Fruit fly (Drosophila melanogaster): ENCODE data around the gene Ubc87F.

DNA sequence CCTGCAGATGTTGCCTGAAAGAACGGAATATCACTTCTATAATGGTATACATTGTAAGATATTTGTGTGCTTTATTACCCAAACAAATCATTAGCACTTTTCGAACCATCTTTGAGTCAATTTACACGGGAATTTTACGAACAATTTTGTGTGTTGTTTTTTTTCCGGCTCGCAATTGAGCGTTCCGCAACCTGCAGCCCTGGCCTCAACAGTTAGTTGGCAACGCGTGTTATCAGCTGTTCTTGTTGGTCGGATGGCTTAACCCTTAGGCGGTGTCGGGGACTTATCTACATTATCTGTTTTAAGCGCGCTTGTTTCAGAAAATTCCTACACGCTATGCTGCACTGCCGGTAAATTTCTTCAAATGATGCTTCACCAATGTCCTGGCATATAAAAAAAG, 7.3 kb downstream of the Ubc87F start:
- TF ChIP-seq Dll (optimal IDR thresholded peaks at IDR 0.05) (no peak), CG8478 (optimal IDR thresholded peaks at IDR 0.05) (no peak), EcR (GFP tag; optimal IDR thresholded peaks at IDR 0.05) (no peak), usp (GFP tag; optimal IDR thresholded peaks at IDR 0.05) (no peak)

Data from whole organism.